Worm (Caenorhabditis elegans) whole organism, L3 larva: ENCODE measurements around the gene wrt-7.
A peak's percentile ranks its signal among the peaks of the same experiment; 100 is the strongest.

Experiments used
- aly-2 ChIP-seq: fragments of 150-350 bp; optimal IDR thresholded peaks from 2 replicates; lab custom pipeline; 2014; ENCODE audit warnings: missing biosample characterization, missing genetic modification characterization
- ama-1 ChIP-seq: fragments of 150-350 bp; optimal IDR thresholded peaks from 2 replicates; lab custom pipeline; 2018
- ceh-28 ChIP-seq: fragments of 150-350 bp; optimal IDR thresholded peaks from 2 replicates; lab custom pipeline; 2014; ENCODE audit warnings: missing biosample characterization, missing genetic modification reagents, missing genetic modification characterization
- ceh-82 ChIP-seq: fragments of 150-350 bp; optimal IDR thresholded peaks from 2 replicates; lab custom pipeline; 2014; ENCODE audit warnings: missing biosample characterization, missing genetic modification characterization
- ceh-9 ChIP-seq: sonication (generic microtip); optimal IDR thresholded peaks from 2 replicates; lab custom pipeline; 2018; ENCODE audit warnings: missing biosample characterization, missing genetic modification characterization
- daf-12 ChIP-seq: fragments of 150-350 bp; optimal IDR thresholded peaks from 2 replicates; lab custom pipeline; 2014; ENCODE audit warnings: missing biosample characterization, missing genetic modification reagents, missing genetic modification characterization
- egl-5 ChIP-seq: fragments of 150-350 bp; optimal IDR thresholded peaks from 2 replicates; lab custom pipeline; 2017; ENCODE audit warnings: missing biosample characterization, missing genetic modification reagents, missing genetic modification characterization, inconsistent platforms
- elt-2 ChIP-seq: sonication (generic microtip); optimal IDR thresholded peaks from 2 replicates; lab custom pipeline; 2016; ENCODE audit warnings: missing genetic modification reagents, mild to moderate bottlenecking, missing genetic modification characterization, missing compliant biosample characterization
- elt-3 ChIP-seq, 3 experiments: fragments of 150-350 bp in 1 of 3; sonication (generic microtip) in 2 of 3; optimal IDR thresholded peaks; 2 replicates in 2 of 3; 4 replicates in 1 of 3; lab custom pipeline; 2014 to 2017; ENCODE audit warnings: missing biosample characterization in 3 of 3, missing genetic modification characterization in 3 of 3
- fkh-2 ChIP-seq: fragments of 150-350 bp; optimal IDR thresholded peaks from 2 replicates; lab custom pipeline; 2014; ENCODE audit warnings: missing biosample characterization, missing genetic modification reagents, missing genetic modification characterization
- fos-1 ChIP-seq: fragments of 150-350 bp; optimal IDR thresholded peaks from 2 replicates; lab custom pipeline; 2014; ENCODE audit warnings: missing biosample characterization, missing genetic modification characterization
- hmg-11 ChIP-seq: sonication (generic microtip); optimal IDR thresholded peaks from 2 replicates; lab custom pipeline; 2016; ENCODE audit warnings: missing genetic modification characterization, missing compliant biosample characterization
- jun-1 ChIP-seq: fragments of 150-350 bp; optimal IDR thresholded peaks from 2 replicates; lab custom pipeline; 2014; ENCODE audit warnings: missing biosample characterization, missing genetic modification reagents, missing genetic modification characterization
- lin-15B ChIP-seq: fragments of 150-350 bp; optimal IDR thresholded peaks from 2 replicates; lab custom pipeline; 2014; ENCODE audit warnings: missing biosample characterization, missing genetic modification characterization
- lin-39 ChIP-seq: fragments of 150-350 bp; optimal IDR thresholded peaks from 2 replicates; lab custom pipeline; 2018; ENCODE audit warnings: missing biosample characterization, missing genetic modification reagents, missing genetic modification characterization
- mdl-1 ChIP-seq: fragments of 150-350 bp; optimal IDR thresholded peaks from 2 replicates; lab custom pipeline; 2014; ENCODE audit warnings: missing biosample characterization, missing genetic modification characterization
- mml-1 ChIP-seq: fragments of 150-350 bp; sonication (generic microtip); optimal IDR thresholded peaks from 3 replicates; lab custom pipeline; 2014; ENCODE audit warnings: missing biosample characterization, missing genetic modification characterization
- nhr-11 ChIP-seq: fragments of 150-350 bp; optimal IDR thresholded peaks from 2 replicates; lab custom pipeline; 2014; ENCODE audit warnings: missing biosample characterization, missing genetic modification characterization
- nhr-12 ChIP-seq: fragments of 150-350 bp; optimal IDR thresholded peaks from 2 replicates; lab custom pipeline; 2014; ENCODE audit warnings: missing biosample characterization, missing genetic modification characterization
- nhr-23 ChIP-seq: fragments of 150-350 bp; optimal IDR thresholded peaks from 2 replicates; lab custom pipeline; 2014; ENCODE audit warnings: missing biosample characterization, missing genetic modification reagents, missing genetic modification characterization
- nhr-28 ChIP-seq: fragments of 150-350 bp; optimal IDR thresholded peaks from 2 replicates; lab custom pipeline; 2014; ENCODE audit warnings: missing biosample characterization, missing genetic modification characterization
- nhr-67 ChIP-seq: fragments of 150-350 bp; optimal IDR thresholded peaks from 2 replicates; lab custom pipeline; 2014; ENCODE audit warnings: missing biosample characterization, missing genetic modification characterization
- nhr-76 ChIP-seq: fragments of 150-350 bp; sonication (generic microtip); optimal IDR thresholded peaks from 5 replicates; lab custom pipeline; 2014; ENCODE audit warnings: missing biosample characterization, missing genetic modification characterization
- pha-4 ChIP-seq: fragments of 150-350 bp; optimal IDR thresholded peaks from 2 replicates; lab custom pipeline; 2014; ENCODE audit warnings: missing biosample characterization, missing genetic modification reagents, missing genetic modification characterization
- pqm-1 ChIP-seq: fragments of 150-350 bp; optimal IDR thresholded peaks from 2 replicates; lab custom pipeline; 2017; ENCODE audit warnings: missing biosample characterization, missing genetic modification characterization, inconsistent platforms
- sea-2 ChIP-seq: fragments of 150-350 bp; sonication (generic microtip); optimal IDR thresholded peaks from 4 replicates; lab custom pipeline; 2014; ENCODE audit warnings: missing biosample characterization, missing genetic modification reagents, missing genetic modification characterization
- skn-1 ChIP-seq: fragments of 150-350 bp; optimal IDR thresholded peaks from 2 replicates; lab custom pipeline; 2014; ENCODE audit warnings: missing biosample characterization, missing genetic modification characterization
- snpc-4 ChIP-seq: fragments of 150-350 bp; optimal IDR thresholded peaks from 2 replicates; lab custom pipeline; 2014; ENCODE audit warnings: missing biosample characterization, missing genetic modification characterization
- tbx-2 ChIP-seq: sonication (generic microtip); optimal IDR thresholded peaks from 2 replicates; lab custom pipeline; 2016; ENCODE audit warnings: mild to moderate bottlenecking, missing genetic modification characterization, missing compliant biosample characterization
- unc-62 ChIP-seq: fragments of 150-350 bp; sonication (generic microtip); optimal IDR thresholded peaks from 4 replicates; lab custom pipeline; 2014; ENCODE audit warnings: missing biosample characterization, missing genetic modification reagents, missing genetic modification characterization
- ztf-11 ChIP-seq: fragments of 150-350 bp; optimal IDR thresholded peaks from 2 replicates; lab custom pipeline; 2014; ENCODE audit warnings: missing biosample characterization, missing genetic modification characterization
- ztf-4 ChIP-seq: fragments of 150-350 bp; optimal IDR thresholded peaks from 2 replicates; lab custom pipeline; 2014; ENCODE audit warnings: missing biosample characterization, missing genetic modification characterization

wrt-7 gene

DNA sequence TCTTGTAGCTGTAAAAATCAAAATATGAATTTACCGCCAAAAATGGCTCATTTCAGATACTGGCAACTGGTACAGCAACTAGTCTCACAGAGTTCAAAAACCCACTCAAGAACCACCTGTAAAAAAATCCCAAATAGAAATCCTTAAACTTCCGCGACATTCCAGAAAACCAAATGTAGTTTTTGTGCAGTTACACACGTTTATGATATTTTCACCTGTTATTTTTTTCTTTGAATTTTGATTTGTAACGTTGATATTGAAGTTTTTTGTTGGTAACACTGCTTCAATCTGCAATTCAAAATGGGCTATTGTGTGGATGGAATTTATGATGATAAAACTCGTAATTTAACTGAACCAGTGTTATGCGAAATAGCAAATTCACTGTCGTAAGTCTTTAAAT, 4.5 kb downstream of the wrt-7 start, which contains the start of gene srw-113:
Gene srw-113, plus strand, starts transcription at position 301 of the 400 bp plus-strand sequence.
- TF ChIP-seq mdl-1 (tag; lab: Kevin White, UChicago) (no peak), elt-3 (tag; optimal IDR thresholded peaks at IDR 0.05; lab: Kevin White, UChicago) (no peak), elt-2 (no peak), nhr-67 (tag; lab: Kevin White, UChicago) (no peak), ztf-4 (tag; lab: Kevin White, UChicago) (no peak), sea-2 (GFP tag; lab: Kevin White, UChicago) (no peak), fos-1 (no peak), snpc-4 (tag; lab: Kevin White, UChicago) (no peak), ceh-9 (tag; lab: Kevin White, UChicago) (no peak), tbx-2 (tag; lab: Kevin White, UChicago) (no peak), hmg-11 (tag; lab: Kevin White, UChicago) (no peak), ama-1 (no peak), unc-62 (GFP tag; lab: Kevin White, UChicago) (no peak), lin-39 (tag; lab: Kevin White, UChicago) (no peak)

DNA sequence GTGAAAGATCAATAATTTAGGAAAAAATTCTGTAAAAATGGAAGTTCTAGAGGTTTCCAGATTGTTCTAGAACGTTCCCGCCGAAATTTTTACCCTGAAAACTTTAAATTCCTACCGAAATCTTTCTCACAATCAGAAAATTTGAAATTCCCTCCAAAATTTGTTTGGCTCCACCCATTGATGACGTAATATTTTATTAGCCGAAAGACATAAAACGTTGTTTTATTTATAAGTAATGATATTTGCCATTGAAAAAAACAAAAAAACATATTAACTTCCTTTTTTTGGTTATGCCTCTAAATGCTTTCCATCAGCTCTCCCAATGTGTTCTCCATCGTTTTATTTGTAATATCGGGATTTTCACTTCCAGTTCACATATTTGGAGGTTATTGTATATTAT, 7.0 kb downstream of the wrt-7 start, which contains the start of gene srh-295:
Gene srh-295, plus strand, starts transcription at position 301 of the 400 bp plus-strand sequence.
- TF ChIP-seq nhr-76 (tag; lab: Kevin White, UChicago) = no peak
- no peak for TF ChIP-seq aly-2
- TF ChIP-seq egl-5 (tag; lab: Kevin White, UChicago) = no peak
- TF ChIP-seq tbx-2 (tag; lab: Kevin White, UChicago) = no peak
- TF ChIP-seq lin-15B (tag; lab: Kevin White, UChicago) = no peak
- no peak for TF ChIP-seq nhr-28 (tag; lab: Kevin White, UChicago)
- no peak for TF ChIP-seq ceh-82
- no peak for TF ChIP-seq ceh-28 (tag; lab: Kevin White, UChicago)
- no peak for TF ChIP-seq nhr-23
- TF ChIP-seq daf-12 (tag; lab: Kevin White, UChicago) = no peak
- no peak for TF ChIP-seq nhr-12 (tag; lab: Kevin White, UChicago)

DNA sequence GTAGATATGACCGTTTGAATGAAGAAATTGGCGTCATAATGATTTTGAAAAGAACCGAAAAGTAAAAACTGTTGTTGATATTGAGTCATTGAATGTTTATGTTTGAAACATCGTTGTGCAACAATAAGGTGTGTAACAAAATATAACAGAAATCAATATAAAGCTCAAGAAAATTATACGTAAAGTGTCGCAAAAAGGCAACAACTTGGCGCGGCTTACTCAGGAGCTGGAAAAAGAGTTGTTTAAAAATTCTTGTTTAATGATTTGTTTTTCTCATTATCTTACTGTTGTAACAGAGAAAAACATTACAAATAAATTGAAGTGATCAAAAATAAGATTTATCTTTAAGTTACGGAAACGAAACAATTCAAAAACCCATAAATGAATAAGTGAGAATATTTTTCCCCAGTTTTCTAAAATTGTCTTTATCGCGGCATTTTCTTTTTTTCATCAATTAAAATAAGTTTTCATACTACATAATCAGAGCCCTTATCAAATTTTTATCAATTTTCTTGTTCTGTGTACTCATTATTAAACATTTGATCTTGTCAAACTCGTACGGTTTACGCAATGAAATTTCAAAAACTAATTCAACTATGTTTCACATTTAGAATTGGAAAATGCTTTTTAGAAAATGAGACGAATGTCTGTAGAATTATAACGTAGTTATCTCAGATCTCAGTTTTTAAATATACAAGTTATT, 9.4 kb downstream of the wrt-7 start, which contains the start of gene ZK1037.6:
Gene ZK1037.6, minus strand, starts transcription at position 51 of the 703 bp plus-strand sequence.
- TF ChIP-seq ztf-4 (tag; lab: Kevin White, UChicago) = no peak
- peak; percentile 75 for TF ChIP-seq elt-2
- no peak for TF ChIP-seq fkh-2
- TF ChIP-seq jun-1 (tag; lab: Kevin White, UChicago) = peak; percentile 30
- no peak for TF ChIP-seq ceh-9 (tag; lab: Kevin White, UChicago)
- no peak for TF ChIP-seq ztf-11 (tag; lab: Kevin White, UChicago)

DNA sequence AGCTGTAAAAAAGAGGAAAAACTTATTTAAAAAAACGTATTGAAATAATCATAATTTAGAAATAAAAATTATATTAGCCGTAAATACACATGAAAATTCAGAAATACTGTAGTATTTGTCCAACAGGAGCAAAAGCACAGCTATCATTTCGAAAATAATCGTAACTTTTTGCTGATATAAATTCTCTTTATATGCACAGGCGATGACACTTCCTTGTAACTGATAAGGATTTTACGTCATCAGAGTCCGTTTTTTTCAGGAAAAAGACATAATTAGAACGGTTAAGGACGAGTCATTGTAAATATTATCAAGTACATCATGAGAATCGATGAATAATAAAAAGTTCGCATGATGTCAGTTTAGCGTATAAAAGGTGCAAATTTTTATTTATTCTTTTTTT, 13.9 kb downstream of the wrt-7 start:
- TF ChIP-seq pqm-1 (tag; lab: Kevin White, UChicago) (peak; percentile 63), elt-2 (peak; percentile 85), hmg-11 (tag; lab: Kevin White, UChicago) (no peak)

DNA sequence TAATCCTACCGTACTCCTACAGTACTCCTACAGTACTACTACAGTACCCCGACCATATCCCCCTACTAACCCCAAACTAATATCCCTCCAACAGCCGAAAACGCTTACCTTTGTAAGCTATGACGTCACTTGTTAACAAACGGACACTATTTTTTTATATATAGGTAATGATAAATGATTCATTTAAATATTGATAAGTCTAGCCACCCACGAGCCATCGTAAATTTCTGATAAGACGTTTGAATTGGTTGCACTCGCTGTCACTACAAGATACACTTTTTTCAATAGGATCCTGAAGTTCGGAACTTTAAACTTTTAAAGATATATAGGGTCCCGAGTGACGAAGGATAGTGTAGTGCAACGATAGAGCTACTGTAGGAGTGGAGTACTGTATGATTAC, 14.7 kb downstream of the wrt-7 start, which contains the start of gene nhr-247:
Gene nhr-247, plus strand, starts transcription at position 330 of the 400 bp plus-strand sequence.
- peak; percentile 9 for TF ChIP-seq pqm-1 (tag; lab: Kevin White, UChicago)
- peak; percentile 59 for TF ChIP-seq elt-2

DNA sequence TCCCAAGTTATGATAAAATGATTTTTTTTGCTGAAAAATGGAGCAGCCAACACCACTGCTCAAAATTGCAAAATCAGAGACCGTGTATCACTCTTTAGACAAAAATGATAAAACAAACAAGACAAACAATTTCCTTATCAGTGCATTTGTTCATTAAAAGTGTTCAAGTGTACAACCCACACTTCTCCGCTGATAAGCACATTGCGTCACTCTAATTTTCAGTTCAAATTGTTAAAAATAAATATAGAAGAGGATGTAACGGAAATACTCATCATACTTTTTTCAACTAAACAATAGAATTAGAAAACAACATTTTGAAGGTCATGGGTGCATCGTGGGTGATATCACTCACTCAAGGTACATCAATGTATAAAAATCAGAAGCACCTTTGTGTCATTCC, 18.7 kb downstream of the wrt-7 start, which contains the start of gene nhr-291:
Gene nhr-291, plus strand, starts transcription at position 324 of the 400 bp plus-strand sequence.
- TF ChIP-seq fos-1 (peak; percentile 57), pqm-1 (tag; lab: Kevin White, UChicago) (peak; percentile 99), daf-12 (tag; lab: Kevin White, UChicago) (no peak), mml-1 (no peak), pha-4 (tag; lab: Kevin White, UChicago) (peak; percentile 83), nhr-11 (tag; lab: Kevin White, UChicago) (no peak), skn-1 (tag; lab: Kevin White, UChicago) (peak; percentile 62), jun-1 (tag; lab: Kevin White, UChicago) (peak; percentile 93), elt-2 (peak; percentile 99)
